Worm (Caenorhabditis elegans) whole organism, L3 larva: ENCODE data around the gene F01G10.5.

Experiments used
- R02D3.7 ChIP-seq: fragments of 150-350 bp; optimal IDR thresholded peaks from 2 replicates; lab custom pipeline; 2014; ENCODE audit warnings: missing biosample characterization, missing genetic modification characterization
- ZK546.5 ChIP-seq: sonication (generic microtip); optimal IDR thresholded peaks from 2 replicates; lab custom pipeline; 2017; ENCODE audit warnings: missing biosample characterization, missing genetic modification characterization
- ama-1 ChIP-seq: fragments of 150-350 bp; optimal IDR thresholded peaks from 2 replicates; lab custom pipeline; 2018
- egl-27 ChIP-seq: sonication (generic microtip); optimal IDR thresholded peaks from 4 replicates; lab custom pipeline; 2017; ENCODE audit warnings: missing biosample characterization, missing genetic modification reagents, missing genetic modification characterization
- fkh-10 ChIP-seq: sonication (generic microtip); optimal IDR thresholded peaks from 2 replicates; lab custom pipeline; 2017; ENCODE audit warnings: missing biosample characterization, missing genetic modification reagents, missing genetic modification characterization
- nhr-12 ChIP-seq: fragments of 150-350 bp; optimal IDR thresholded peaks from 2 replicates; lab custom pipeline; 2014; ENCODE audit warnings: missing biosample characterization, missing genetic modification characterization
- nhr-28 ChIP-seq: fragments of 150-350 bp; optimal IDR thresholded peaks from 2 replicates; lab custom pipeline; 2014; ENCODE audit warnings: missing biosample characterization, missing genetic modification characterization
- nhr-77 ChIP-seq: fragments of 150-350 bp; optimal IDR thresholded peaks from 2 replicates; lab custom pipeline; 2014; ENCODE audit warnings: missing biosample characterization, missing genetic modification characterization
- skn-1 ChIP-seq: fragments of 150-350 bp; optimal IDR thresholded peaks from 2 replicates; lab custom pipeline; 2014; ENCODE audit warnings: missing biosample characterization, missing genetic modification characterization

ce11 chrIV:10219208-10219607 lies 11.7 kb downstream of the F01G10.5 start, which contains the start of gene qns-1:
- TF ChIP-seq fkh-10 (no peak), ama-1 (lab: Kevin White, UChicago) (no peak), nhr-12 (no peak), R02D3.7 (tag; lab: Kevin White, UChicago) (no peak), nhr-77 (tag; lab: Kevin White, UChicago) (no peak), nhr-28 (no peak), skn-1 (tag; lab: Kevin White, UChicago) (no peak), ZK546.5 (no peak), egl-27 (tag; lab: Kevin White, UChicago) (no peak)
